Fruit fly (Drosophila melanogaster) whole organism, prepupa: ENCODE measurements around the gene CG14219.

ENCODE experiments used
- Blimp-1 ChIP-seq: fragments of 200-800 bp; sonication (Bioruptor generic); optimal IDR thresholded peaks from 3 replicates; lab custom pipeline; 2017; ENCODE audit warnings: missing biosample characterization, missing genetic modification characterization, mild to moderate bottlenecking, moderate library complexity, missing genetic modification reagents
- CG11762 ChIP-seq: fragments of 200-800 bp; sonication (Bioruptor generic); optimal IDR thresholded peaks from 3 replicates; lab custom pipeline; 2016; ENCODE audit warnings: missing biosample characterization, missing genetic modification characterization; ENCODE audit not compliant: insufficient read depth
- CG11902 ChIP-seq: fragments of 200-800 bp; sonication (Bioruptor generic); optimal IDR thresholded peaks from 3 replicates; lab custom pipeline; 2016; ENCODE audit warnings: missing biosample characterization, missing genetic modification characterization
- CG1621 ChIP-seq: fragments of 200-800 bp; sonication (Bioruptor generic); optimal IDR thresholded peaks from 3 replicates; lab custom pipeline; 2018; ENCODE audit warnings: missing biosample characterization, mild to moderate bottlenecking, missing genetic modification characterization
- CG16779 ChIP-seq: fragments of 200-800 bp; sonication (Bioruptor generic); optimal IDR thresholded peaks from 3 replicates; lab custom pipeline; 2017; ENCODE audit warnings: missing biosample characterization, mild to moderate bottlenecking, missing genetic modification characterization
- CG3032 ChIP-seq: fragments of 200-800 bp; optimal IDR thresholded peaks from 2 replicates; lab custom pipeline; 2019; ENCODE audit warnings: missing biosample characterization, mild to moderate bottlenecking, missing genetic modification characterization, moderate library complexity
- CG31627 ChIP-seq: fragments of 200-800 bp; sonication (Bioruptor generic); optimal IDR thresholded peaks from 3 replicates; lab custom pipeline; 2016; ENCODE audit warnings: missing biosample characterization, missing genetic modification characterization
- CG3919 ChIP-seq: fragments of 200-800 bp; sonication (Bioruptor generic); optimal IDR thresholded peaks from 3 replicates; lab custom pipeline; 2016; ENCODE audit warnings: missing biosample characterization, missing genetic modification characterization
- CG6163 ChIP-seq: fragments of 200-800 bp; sonication (Bioruptor generic); IDR thresholded peaks from 3 replicates; pipeline ENCODE4 v1.3.6; 2022; ENCODE audit warnings: missing biosample characterization, missing genetic modification characterization
- CG6276 ChIP-seq: fragments of 200-800 bp; sonication (Bioruptor generic); optimal IDR thresholded peaks from 2 replicates; lab custom pipeline; 2017; ENCODE audit warnings: missing biosample characterization, mild to moderate bottlenecking, missing genetic modification characterization
- CG6808 ChIP-seq: fragments of 200-800 bp; sonication (Bioruptor generic); optimal IDR thresholded peaks from 3 replicates; lab custom pipeline; 2017; ENCODE audit warnings: missing biosample characterization, missing genetic modification characterization, mild to moderate bottlenecking, moderate library complexity, missing genetic modification reagents
- CG6854 ChIP-seq: fragments of 200-800 bp; sonication (Bioruptor generic); optimal IDR thresholded peaks from 2 replicates; lab custom pipeline; 2017; ENCODE audit warnings: missing biosample characterization, mild to moderate bottlenecking, missing genetic modification characterization
- CG8119 ChIP-seq: fragments of 200-800 bp; sonication (Bioruptor generic); IDR thresholded peaks from 3 replicates; pipeline ENCODE4 v1.3.6; 2022; ENCODE audit warnings: missing biosample characterization, missing genetic modification characterization
- CG8319 ChIP-seq: fragments of 200-800 bp; sonication (Bioruptor generic); optimal IDR thresholded peaks from 3 replicates; lab custom pipeline; 2016; ENCODE audit warnings: missing biosample characterization, missing genetic modification characterization
- CG8632 ChIP-seq: fragments of 200-800 bp; sonication (Bioruptor generic); optimal IDR thresholded peaks from 3 replicates; lab custom pipeline; 2016; ENCODE audit warnings: missing biosample characterization, missing genetic modification characterization
- CG9139 ChIP-seq: fragments of 200-800 bp; sonication (Bioruptor generic); optimal IDR thresholded peaks from 3 replicates; lab custom pipeline; 2017; ENCODE audit warnings: missing biosample characterization, mild to moderate bottlenecking, missing genetic modification characterization
- Eip75B ChIP-seq: fragments of 200-800 bp; sonication (Bioruptor generic); optimal IDR thresholded peaks from 3 replicates; lab custom pipeline; 2016; ENCODE audit warnings: missing biosample characterization, missing genetic modification characterization
- Eip78C ChIP-seq: fragments of 200-800 bp; sonication (Bioruptor generic); peaks from one replicate; lab custom pipeline; 2016; ENCODE audit warnings: missing biosample characterization, missing genetic modification characterization
- Eip93F ChIP-seq: fragments of 200-800 bp; sonication (Bioruptor generic); optimal IDR thresholded peaks from 2 replicates; lab custom pipeline; 2016; ENCODE audit warnings: missing biosample characterization, mild to moderate bottlenecking, missing genetic modification characterization
- Ets21C ChIP-seq: fragments of 200-800 bp; sonication (Bioruptor generic); optimal IDR thresholded peaks from 3 replicates; lab custom pipeline; 2016; ENCODE audit warnings: missing biosample characterization, missing genetic modification characterization
- Gug ChIP-seq: fragments of 200-800 bp; sonication (Bioruptor generic); IDR thresholded peaks from 2 replicates; pipeline ENCODE4 v1.3.6; 2022; ENCODE audit warnings: missing biosample characterization, missing genetic modification characterization
- Hr38 ChIP-seq: sonication (Bioruptor generic); optimal IDR thresholded peaks from 2 replicates; lab custom pipeline; 2016; ENCODE audit warnings: missing biosample characterization, missing genetic modification characterization
- Hr39 ChIP-seq: fragments of 200-800 bp; sonication (Bioruptor generic); optimal IDR thresholded peaks from 2 replicates; lab custom pipeline; 2016; ENCODE audit warnings: missing biosample characterization, missing genetic modification characterization
- Hr4 ChIP-seq: fragments of 200-800 bp; sonication (Bioruptor generic); optimal IDR thresholded peaks from 3 replicates; lab custom pipeline; 2016; ENCODE audit warnings: missing biosample characterization, missing genetic modification characterization
- Lpt ChIP-seq: fragments of 200-800 bp; sonication (Bioruptor generic); optimal IDR thresholded peaks from 3 replicates; lab custom pipeline; 2016; ENCODE audit warnings: missing biosample characterization, missing genetic modification characterization
- Met ChIP-seq: fragments of 200-800 bp; sonication (Bioruptor generic); optimal IDR thresholded peaks from 3 replicates; lab custom pipeline; 2016; ENCODE audit warnings: missing biosample characterization, missing genetic modification characterization
- OdsH ChIP-seq: fragments of 200-800 bp; sonication (Bioruptor generic); optimal IDR thresholded peaks from 3 replicates; lab custom pipeline; 2016; ENCODE audit warnings: missing biosample characterization, missing genetic modification characterization
- Sox102F ChIP-seq: fragments of 200-800 bp; sonication (Bioruptor generic); optimal IDR thresholded peaks from 2 replicates; lab custom pipeline; 2016; ENCODE audit warnings: missing biosample characterization, mild to moderate bottlenecking, missing genetic modification characterization
- Sox14 ChIP-seq: fragments of 200-800 bp; sonication (Bioruptor generic); optimal IDR thresholded peaks from 3 replicates; lab custom pipeline; 2016; ENCODE audit warnings: missing biosample characterization, missing genetic modification characterization
- eg ChIP-seq: fragments of 200-800 bp; sonication (Bioruptor generic); IDR thresholded peaks from 3 replicates; pipeline ENCODE4 v1.3.6; 2022; ENCODE audit warnings: missing biosample characterization, missing genetic modification characterization
- esn ChIP-seq: fragments of 200-800 bp; sonication (Bioruptor generic); optimal IDR thresholded peaks from 2 replicates; lab custom pipeline; 2016; ENCODE audit warnings: missing biosample characterization, mild to moderate bottlenecking, missing genetic modification characterization, moderate library complexity
- fd59A ChIP-seq: fragments of 200-800 bp; sonication (Bioruptor generic); optimal IDR thresholded peaks from 2 replicates; lab custom pipeline; 2017; ENCODE audit warnings: missing biosample characterization, mild to moderate bottlenecking, missing genetic modification characterization, missing genetic modification reagents
- fkh ChIP-seq: fragments of 200-800 bp; sonication (Bioruptor generic); optimal IDR thresholded peaks from 3 replicates; lab custom pipeline; 2017; ENCODE audit warnings: missing biosample characterization, mild to moderate bottlenecking, missing genetic modification characterization, moderate library complexity
- lz ChIP-seq: fragments of 200-800 bp; sonication (Bioruptor generic); optimal IDR thresholded peaks from 3 replicates; lab custom pipeline; 2016; ENCODE audit warnings: missing biosample characterization, missing genetic modification characterization
- net ChIP-seq: fragments of 200-800 bp; sonication (Bioruptor generic); optimal IDR thresholded peaks from 3 replicates; lab custom pipeline; 2016; ENCODE audit warnings: missing biosample characterization, missing genetic modification characterization
- salr ChIP-seq, 2 experiments: fragments of 200-800 bp; sonication (Bioruptor generic); optimal IDR thresholded peaks; 3 replicates each; lab custom pipeline; 2016 to 2018; ENCODE audit warnings: missing biosample characterization in 2 of 2, missing genetic modification characterization in 2 of 2, mild to moderate bottlenecking in 1 of 2
- spab ChIP-seq: fragments of 200-800 bp; sonication (Bioruptor generic); optimal IDR thresholded peaks from 2 replicates; lab custom pipeline; 2017; ENCODE audit warnings: missing biosample characterization, mild to moderate bottlenecking, missing genetic modification characterization, missing genetic modification reagents
- ss ChIP-seq, 2 experiments: fragments of 200-800 bp; sonication (Bioruptor generic); optimal IDR thresholded peaks; 2 replicates in 1 of 2; 3 replicates in 1 of 2; lab custom pipeline; 2017 to 2018; ENCODE audit warnings: mild to moderate bottlenecking in 2 of 2, missing biosample characterization in 2 of 2, missing genetic modification characterization in 2 of 2, moderate library complexity in 1 of 2
- svp ChIP-seq: fragments of 200-800 bp; sonication (Bioruptor generic); peaks from one replicate; lab custom pipeline; 2016; ENCODE audit warnings: missing biosample characterization, missing genetic modification characterization
- vri ChIP-seq: fragments of 200-800 bp; sonication (Bioruptor generic); optimal IDR thresholded peaks from 3 replicates; lab custom pipeline; 2016; ENCODE audit warnings: missing biosample characterization, mild to moderate bottlenecking, missing genetic modification characterization

CG14219 gene

DNA sequence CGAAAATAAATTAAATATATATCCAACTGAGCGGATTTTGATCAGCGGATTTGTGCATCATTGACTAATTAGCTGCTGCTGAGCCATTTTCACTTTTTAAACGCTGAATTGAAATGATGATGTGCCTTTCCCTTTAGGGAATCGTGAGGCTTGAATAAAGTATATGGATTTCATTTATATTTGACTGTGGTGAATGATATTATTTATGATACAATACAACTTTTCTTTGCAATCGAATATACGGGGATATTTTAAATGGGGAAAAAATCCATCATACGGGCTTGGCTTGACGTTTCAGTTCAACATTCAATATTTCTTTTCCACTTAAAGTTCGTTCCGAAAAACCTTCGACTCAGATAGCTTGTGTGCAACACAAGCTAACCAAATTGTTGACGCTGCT, 21.3 kb upstream of the CG14219 start, which contains the start of the genes Shawn and Tyler:
Shawn (plus strand) TSS at position 301 of the 400 bp plus-strand sequence.
Tyler (plus strand) TSS at position 301 of the 400 bp plus-strand sequence.
- TF ChIP-seq CG8119 (no peak), Hr4 (GFP tag; lab: Kevin White, UChicago) (no peak)

DNA sequence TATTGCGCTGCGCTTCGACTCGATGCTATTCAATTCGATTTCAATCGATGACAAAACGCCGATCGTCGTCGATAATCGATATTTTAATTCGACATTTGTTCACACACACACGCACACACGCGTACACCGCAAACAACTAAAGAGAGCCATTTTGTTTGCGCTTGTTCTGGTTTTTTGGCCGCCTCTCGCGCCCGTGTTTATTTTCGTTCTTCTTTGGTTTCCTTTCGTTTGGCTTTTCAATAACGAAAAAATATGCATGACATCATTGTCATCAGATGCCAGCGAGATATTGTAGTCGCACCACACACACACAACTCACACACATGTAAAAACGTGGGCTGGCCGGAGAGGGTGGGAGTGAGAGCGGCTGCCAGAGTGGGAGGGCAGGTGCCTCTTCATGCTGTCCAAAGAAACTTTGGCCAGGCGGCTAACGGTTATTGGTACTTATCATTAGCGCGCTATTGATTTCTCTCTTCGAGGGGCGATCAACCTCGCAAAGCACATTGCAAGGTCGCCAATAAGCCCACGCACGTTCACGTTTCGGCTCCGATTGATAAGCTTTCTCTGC, 18.2 kb upstream of the CG14219 start:
- peak; percentile 77 for TF ChIP-seq fkh (GFP tag; lab: Kevin White, UChicago)
- no peak for TF ChIP-seq Eip75B (GFP tag; lab: Kevin White, UChicago)
- TF ChIP-seq vri (GFP tag; lab: Kevin White, UChicago): peak; percentile 57
- peak; percentile 18 for TF ChIP-seq Eip78C (GFP tag; lab: Kevin White, UChicago)

dm6 chrX:19606971-19607370, 17.0 kb upstream of the CG14219 start:
- TF ChIP-seq salr (GFP tag; optimal IDR thresholded peaks at IDR 0.05; lab: Kevin White, UChicago) (no peak), Sox14 (GFP tag; lab: Kevin White, UChicago) (no peak), svp (GFP tag; lab: Kevin White, UChicago) (peak; percentile 77), CG11762 (GFP tag; lab: Kevin White, UChicago) (no peak), CG3919 (no peak), CG8632 (GFP tag; lab: Kevin White, UChicago) (no peak)

DNA sequence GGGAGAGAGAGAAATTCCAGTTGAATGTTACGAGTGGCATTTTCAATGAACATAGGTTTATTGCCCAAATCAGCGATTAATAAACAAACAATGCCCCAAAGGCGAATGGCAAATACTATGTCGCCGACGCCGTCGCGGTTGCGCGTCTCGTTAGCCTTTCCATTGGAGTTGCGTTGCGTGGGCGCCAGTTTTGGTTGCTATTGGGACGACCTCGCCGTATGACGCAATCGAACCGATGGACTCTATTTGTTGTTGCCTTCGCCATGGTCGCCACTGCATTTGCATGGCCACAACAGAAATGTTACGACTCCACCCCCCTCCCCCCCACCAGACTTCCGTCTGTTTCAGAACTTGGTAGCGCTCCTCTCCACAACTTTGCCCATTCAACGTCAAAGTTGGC, 16.6 kb upstream of the CG14219 start:
- TF ChIP-seq CG11762 (GFP tag; lab: Kevin White, UChicago): no peak
- TF ChIP-seq lz: no peak
- no peak for TF ChIP-seq Hr38 (GFP tag; lab: Kevin White, UChicago)
- TF ChIP-seq salr (GFP tag; optimal IDR thresholded peaks at IDR 0.05; lab: Kevin White, UChicago): no peak
- TF ChIP-seq OdsH (GFP tag; lab: Kevin White, UChicago): no peak
- TF ChIP-seq Lpt: no peak
- TF ChIP-seq CG1621 (tag; lab: Kevin White, UChicago): no peak
- TF ChIP-seq svp (GFP tag; lab: Kevin White, UChicago): no peak
- TF ChIP-seq CG9139 (GFP tag; lab: Kevin White, UChicago): no peak
- TF ChIP-seq ss (GFP tag; optimal IDR thresholded peaks at IDR 0.05; lab: Kevin White, UChicago): no peak
- TF ChIP-seq CG31627 (GFP tag; lab: Kevin White, UChicago): no peak
- TF ChIP-seq Gug (GFP tag; lab: Robert Waterston, UW): no peak
- no peak for TF ChIP-seq fd59A (GFP tag; lab: Kevin White, UChicago)
- TF ChIP-seq Ets21C (GFP tag; lab: Kevin White, UChicago): no peak

dm6 chrX:19605915-19606314, 15.9 kb upstream of the CG14219 start:
- TF ChIP-seq fkh (GFP tag; lab: Kevin White, UChicago): peak; percentile 37
- TF ChIP-seq net (GFP tag; lab: Kevin White, UChicago): peak; percentile 10
- no peak for TF ChIP-seq CG6276 (GFP tag; lab: Kevin White, UChicago)
- TF ChIP-seq Sox102F (GFP tag; lab: Kevin White, UChicago): no peak
- TF ChIP-seq, all 60 proteins: peak for 2

dm6 chrX:19604997-19605396, 15.0 kb upstream of the CG14219 start, which contains the start of gene CG14207:
Gene CG14207 (plus strand): TSS chrX:19605199.
- no peak for TF ChIP-seq CG11902 (GFP tag; lab: Kevin White, UChicago)
- TF ChIP-seq CG8319 (GFP tag; lab: Kevin White, UChicago): no peak
- TF ChIP-seq esn (GFP tag; lab: Kevin White, UChicago): peak; percentile 19
- TF ChIP-seq CG6808 (GFP tag; lab: Kevin White, UChicago): peak; percentile 31
- TF ChIP-seq Sox102F (GFP tag; lab: Kevin White, UChicago): peak; percentile 11
- peak; percentile 66 for TF ChIP-seq Eip78C (GFP tag; lab: Kevin White, UChicago)
- TF ChIP-seq eg (GFP tag; lab: Robert Waterston, UW): peak; percentile 28; the same call in 1 of the 3 replicates
- TF ChIP-seq CG16779: peak; percentile 29
- peak; percentile 3 for TF ChIP-seq Met (GFP tag; lab: Kevin White, UChicago)
- peak; percentile 34 for TF ChIP-seq Sox14 (GFP tag; lab: Kevin White, UChicago)
- peak; percentile 2 to 10 for TF ChIP-seq ss (GFP tag; optimal IDR thresholded peaks at IDR 0.05; lab: Kevin White, UChicago)
- TF ChIP-seq vri (GFP tag; lab: Kevin White, UChicago): peak; percentile 50
- peak; percentile 47; the same call in 1 of the 3 replicates for TF ChIP-seq CG6163
- TF ChIP-seq CG3032 (tag; lab: Kevin White, UChicago): peak; percentile 0
- no peak for TF ChIP-seq Blimp-1 (GFP tag; lab: Kevin White, UChicago)
- TF ChIP-seq Hr39 (GFP tag; lab: Kevin White, UChicago): no peak
- no peak for TF ChIP-seq Hr38 (GFP tag; lab: Kevin White, UChicago)
- no peak for TF ChIP-seq fd59A (GFP tag; lab: Kevin White, UChicago)
- no peak for TF ChIP-seq spab (GFP tag; lab: Kevin White, UChicago)
- no peak for TF ChIP-seq CG6854 (GFP tag; lab: Kevin White, UChicago)
- TF ChIP-seq CG3919: peak; percentile 2
- no peak for TF ChIP-seq Eip93F
